Fruit fly (Drosophila melanogaster) whole organism, embryonic: ENCODE results near the gene CG46462.

Experiments used
- Atf-2 ChIP-seq: fragments of 200-800 bp; sonication (Bioruptor generic); optimal IDR thresholded peaks from 2 replicates; lab custom pipeline; 2016; ENCODE audit warnings: missing biosample characterization, missing genetic modification characterization
- CG10431 ChIP-seq: fragments of 200-800 bp; sonication (Bioruptor generic); optimal IDR thresholded peaks from 3 replicates; lab custom pipeline; 2018; ENCODE audit warnings: missing biosample characterization, mild to moderate bottlenecking, missing genetic modification characterization
- CG12155 ChIP-seq: fragments of 200-800 bp; sonication (Bioruptor generic); optimal IDR thresholded peaks from 3 replicates; lab custom pipeline; 2016; ENCODE audit warnings: missing biosample characterization, missing genetic modification characterization
- CG13296 ChIP-seq: fragments of 200-800 bp; sonication (Bioruptor generic); optimal IDR thresholded peaks from 3 replicates; lab custom pipeline; 2018; ENCODE audit warnings: missing biosample characterization, mild to moderate bottlenecking, missing genetic modification characterization
- CG14014 ChIP-seq: fragments of 200-800 bp; sonication (Bioruptor generic); IDR thresholded peaks from 2 replicates; pipeline ENCODE4 v1.3.6; 2022; ENCODE audit warnings: missing biosample characterization, missing genetic modification characterization
- CG15269 ChIP-seq: fragments of 200-800 bp; sonication (Bioruptor generic); optimal IDR thresholded peaks from 2 replicates; lab custom pipeline; 2018; ENCODE audit warnings: missing biosample characterization, mild to moderate bottlenecking, missing genetic modification characterization, moderate library complexity
- CG16863 ChIP-seq: fragments of 200-800 bp; sonication (Bioruptor generic); optimal IDR thresholded peaks from 3 replicates; lab custom pipeline; 2016; ENCODE audit warnings: missing biosample characterization, missing genetic modification characterization
- CG17612 ChIP-seq: fragments of 200-800 bp; sonication (Bioruptor generic); IDR thresholded peaks from 2 replicates; pipeline ENCODE4 v1.3.6; 2022; ENCODE audit warnings: missing biosample characterization, missing genetic modification characterization
- CG33557 ChIP-seq: fragments of 200-800 bp; sonication (Bioruptor generic); optimal IDR thresholded peaks from 2 replicates; lab custom pipeline; 2019; ENCODE audit warnings: missing biosample characterization, mild to moderate bottlenecking, missing genetic modification characterization, moderate library complexity
- CG3847 ChIP-seq: fragments of 200-800 bp; sonication (Bioruptor generic); IDR thresholded peaks from 2 replicates; pipeline ENCODE4 v1.3.6; 2022; ENCODE audit warnings: missing biosample characterization, missing genetic modification characterization
- CG6689 ChIP-seq: fragments of 200-800 bp; sonication (Bioruptor generic); IDR thresholded peaks from 2 replicates; pipeline ENCODE4 v1.3.6; 2022; ENCODE audit warnings: missing biosample characterization, missing genetic modification characterization
- CG7839 ChIP-seq: fragments of 200-800 bp; sonication (Bioruptor generic); optimal IDR thresholded peaks from 3 replicates; lab custom pipeline; 2018; ENCODE audit warnings: missing biosample characterization, mild to moderate bottlenecking, missing genetic modification characterization, moderate library complexity
- CG9215 ChIP-seq: fragments of 200-800 bp; sonication (Bioruptor generic); IDR thresholded peaks from 2 replicates; pipeline ENCODE4 v1.3.6; 2022; ENCODE audit warnings: missing biosample characterization, missing genetic modification characterization
- CG9797 ChIP-seq: fragments of 200-800 bp; sonication (Bioruptor generic); optimal IDR thresholded peaks from 3 replicates; lab custom pipeline; 2018; ENCODE audit warnings: missing biosample characterization, mild to moderate bottlenecking, missing genetic modification characterization
- CG9817 ChIP-seq: fragments of 200-800 bp; sonication (Bioruptor generic); optimal IDR thresholded peaks from 2 replicates; lab custom pipeline; 2018; ENCODE audit warnings: missing biosample characterization, mild to moderate bottlenecking, missing genetic modification characterization, moderate library complexity
- Dek ChIP-seq: fragments of 200-800 bp; sonication (Bioruptor generic); optimal IDR thresholded peaks from 3 replicates; lab custom pipeline; 2019; ENCODE audit warnings: missing biosample characterization, mild to moderate bottlenecking, missing genetic modification characterization, moderate library complexity
- Dfd ChIP-seq, 2 experiments: fragments of >200 bp; optimal IDR thresholded peaks; 2 replicates each; lab custom pipeline; 2017; ENCODE audit warnings: missing biosample characterization in 2 of 2, missing genetic modification characterization in 2 of 2
- Dll ChIP-seq: fragments of 200-800 bp; sonication (Bioruptor generic); IDR thresholded peaks from 4 replicates; pipeline ENCODE4 v1.3.6; 2022; ENCODE audit warnings: missing biosample characterization, missing genetic modification characterization; ENCODE audit not compliant: partially characterized antibody
- ERR ChIP-seq: fragments of 200-800 bp; sonication (Bioruptor generic); optimal IDR thresholded peaks from 2 replicates; lab custom pipeline; 2016; ENCODE audit warnings: missing biosample characterization, missing genetic modification characterization
- Eip74EF ChIP-seq, 2 experiments: fragments of 200-800 bp in 1 of 2; fragments of >200 bp in 1 of 2; sonication (Bioruptor generic) in 1 of 2; optimal IDR thresholded peaks; 2 replicates each; lab custom pipeline; 2017 to 2019; ENCODE audit warnings: missing biosample characterization in 2 of 2, missing genetic modification characterization in 2 of 2, mild to moderate bottlenecking in 1 of 2, moderate library complexity in 1 of 2
- GATAe ChIP-seq: fragments of 200-800 bp; sonication (Bioruptor generic); conservative IDR thresholded peaks from 2 replicates; pipeline ENCODE4 v1.3.6; 2022; ENCODE audit warnings: missing biosample characterization, missing genetic modification characterization
- H2.0 ChIP-seq: fragments of 200-800 bp; sonication (Bioruptor generic); IDR thresholded peaks from 2 replicates; pipeline ENCODE4 v1.3.6; 2022; ENCODE audit warnings: missing biosample characterization, missing genetic modification characterization
- Hmx ChIP-seq: fragments of 200-800 bp; sonication (Bioruptor generic); optimal IDR thresholded peaks from 2 replicates; lab custom pipeline; 2016; ENCODE audit warnings: missing biosample characterization, missing genetic modification characterization
- Lim3 ChIP-seq: fragments of 200-800 bp; sonication (Bioruptor generic); IDR thresholded peaks from 2 replicates; pipeline ENCODE4 v1.3.6; 2022; ENCODE audit warnings: missing biosample characterization, missing genetic modification characterization
- Meics ChIP-seq: fragments of 200-800 bp; sonication (Bioruptor generic); optimal IDR thresholded peaks from 2 replicates; lab custom pipeline; 2017; ENCODE audit warnings: missing biosample characterization, mild to moderate bottlenecking, missing genetic modification characterization
- Nf-YA ChIP-seq: fragments of 200-800 bp; sonication (Bioruptor generic); IDR thresholded peaks from 2 replicates; pipeline ENCODE4 v1.3.6; 2022; ENCODE audit warnings: missing biosample characterization, missing genetic modification characterization
- Oaz ChIP-seq: fragments of 200-800 bp; sonication (Bioruptor generic); IDR thresholded peaks from 2 replicates; pipeline ENCODE4 v1.3.6; 2022; ENCODE audit warnings: missing biosample characterization, missing genetic modification characterization
- Stat92E ChIP-seq, 3 experiments: fragments of >200 bp in 2 of 3; fragments of 200-800 bp in 1 of 3; sonication (Bioruptor generic) in 1 of 3; optimal IDR thresholded peaks; 2 replicates each; lab custom pipeline; 2017 to 2019; ENCODE audit warnings: missing biosample characterization in 3 of 3, missing genetic modification characterization in 3 of 3, mild to moderate bottlenecking in 1 of 3, moderate library complexity in 1 of 3
- Trl ChIP-seq, 3 experiments: fragments of >200 bp in 2 of 3; fragments of 200-800 bp in 1 of 3; sonication (Bioruptor generic) in 1 of 3; optimal IDR thresholded peaks; 2 replicates in 1 of 3; 3 replicates in 2 of 3; lab custom pipeline; 2016 to 2017; ENCODE audit warnings: missing biosample characterization in 1 of 3, missing genetic modification characterization in 1 of 3
- ase ChIP-seq: fragments of 200-800 bp; sonication (Bioruptor generic); IDR thresholded peaks from 3 replicates; pipeline ENCODE4 v1.3.6; 2022; ENCODE audit warnings: missing biosample characterization, missing genetic modification characterization
- cas ChIP-seq: fragments of 200-800 bp; sonication (Bioruptor generic); IDR thresholded peaks from 2 replicates; pipeline ENCODE4 v1.3.6; 2022; ENCODE audit warnings: missing biosample characterization, missing genetic modification characterization
- crp ChIP-seq, 2 experiments: fragments of 200-800 bp; sonication (Bioruptor generic); optimal IDR thresholded peaks; 2 replicates in 1 of 2; 3 replicates in 1 of 2; lab custom pipeline; 2017; ENCODE audit warnings: missing biosample characterization in 2 of 2, missing genetic modification characterization in 2 of 2, mild to moderate bottlenecking in 1 of 2, moderate library complexity in 1 of 2
- dysf ChIP-seq: fragments of 200-800 bp; sonication (Bioruptor generic); IDR thresholded peaks from 3 replicates; pipeline ENCODE4 v1.3.6; 2022; ENCODE audit warnings: missing biosample characterization, missing genetic modification characterization
- esg ChIP-seq: fragments of 200-800 bp; sonication (Bioruptor generic); conservative IDR thresholded peaks from 2 replicates; pipeline ENCODE4 v1.3.6; 2022; ENCODE audit warnings: missing biosample characterization, missing genetic modification characterization
- gcm2 ChIP-seq: fragments of 200-800 bp; sonication (Bioruptor generic); optimal IDR thresholded peaks from 2 replicates; lab custom pipeline; 2016; ENCODE audit warnings: missing biosample characterization, missing genetic modification characterization
- jigr1 ChIP-seq: fragments of 200-800 bp; sonication (Bioruptor generic); IDR thresholded peaks from 3 replicates; pipeline ENCODE4 v1.3.6; 2022; ENCODE audit warnings: missing biosample characterization, missing genetic modification characterization
- kah ChIP-seq: fragments of 200-800 bp; sonication (Bioruptor generic); optimal IDR thresholded peaks from 2 replicates; lab custom pipeline; 2018; ENCODE audit warnings: missing biosample characterization, mild to moderate bottlenecking, missing genetic modification characterization
- lab ChIP-seq: fragments of 200-800 bp; sonication (Bioruptor generic); optimal IDR thresholded peaks from 3 replicates; lab custom pipeline; 2017; ENCODE audit warnings: missing biosample characterization, missing genetic modification characterization, mild to moderate bottlenecking, moderate library complexity, missing genetic modification reagents
- mirr ChIP-seq: fragments of 200-800 bp; sonication (Bioruptor generic); optimal IDR thresholded peaks from 3 replicates; lab custom pipeline; 2018; ENCODE audit warnings: missing biosample characterization, mild to moderate bottlenecking, missing genetic modification characterization
- nerfin-1 ChIP-seq: fragments of 200-800 bp; sonication (Bioruptor generic); optimal IDR thresholded peaks from 3 replicates; lab custom pipeline; 2019; ENCODE audit warnings: missing biosample characterization, mild to moderate bottlenecking, missing genetic modification characterization, moderate library complexity
- nmo ChIP-seq: fragments of 200-800 bp; sonication (Bioruptor generic); optimal IDR thresholded peaks from 2 replicates; lab custom pipeline; 2018; ENCODE audit warnings: missing biosample characterization, mild to moderate bottlenecking, missing genetic modification characterization, moderate library complexity
- pzg ChIP-seq: fragments of 200-800 bp; sonication (Bioruptor generic); optimal IDR thresholded peaks from 3 replicates; lab custom pipeline; 2018; ENCODE audit warnings: missing biosample characterization, mild to moderate bottlenecking, missing genetic modification characterization, moderate library complexity
- sd ChIP-seq: fragments of 200-800 bp; sonication (Bioruptor generic); optimal IDR thresholded peaks from 3 replicates; lab custom pipeline; 2018; ENCODE audit warnings: missing biosample characterization, mild to moderate bottlenecking, missing genetic modification characterization, moderate library complexity
- seq ChIP-seq: fragments of 200-800 bp; sonication (Bioruptor generic); IDR thresholded peaks from 2 replicates; pipeline ENCODE4 v1.3.6; 2022; ENCODE audit warnings: missing biosample characterization, missing genetic modification characterization
- sim ChIP-seq: fragments of 200-800 bp; sonication (Bioruptor generic); IDR thresholded peaks from 2 replicates; pipeline ENCODE4 v1.3.6; 2022; ENCODE audit warnings: missing biosample characterization, missing genetic modification characterization
- tna ChIP-seq: fragments of 200-800 bp; sonication (Bioruptor generic); IDR thresholded peaks from 2 replicates; pipeline ENCODE4 v1.3.6; 2022; ENCODE audit warnings: missing biosample characterization, missing genetic modification characterization; ENCODE audit not compliant: partially characterized antibody
- vfl ChIP-seq: fragments of 200-800 bp; sonication (Bioruptor generic); optimal IDR thresholded peaks from 2 replicates; lab custom pipeline; 2016; ENCODE audit warnings: missing biosample characterization, missing genetic modification characterization
- wdn ChIP-seq: fragments of 200-800 bp; sonication (Bioruptor generic); IDR thresholded peaks from 2 replicates; pipeline ENCODE4 v1.3.6; 2022; ENCODE audit warnings: missing biosample characterization, missing genetic modification characterization
- z ChIP-seq: fragments of 200-800 bp; sonication (Bioruptor generic); IDR thresholded peaks from 3 replicates; pipeline ENCODE4 v1.3.6; 2022; ENCODE audit warnings: missing biosample characterization, missing genetic modification characterization

Gene CG46462

dm6 chr3L:19908201-19909127 is 23.0 kb upstream of the CG46462 start (continued):
- TF ChIP-seq Eip74EF (GFP tag; optimal IDR thresholded peaks at IDR 0.05; lab: Kevin White, UChicago): no peak
- TF ChIP-seq Oaz (GFP tag; lab: Robert Waterston, UW): no peak
- no peak for TF ChIP-seq Dfd (GFP tag; optimal IDR thresholded peaks at IDR 0.05; lab: Kevin White, UChicago)
- no peak for TF ChIP-seq mirr (GFP tag; lab: Kevin White, UChicago)
- no peak for TF ChIP-seq nmo (GFP tag; lab: Kevin White, UChicago)
- no peak for TF ChIP-seq CG9215
- TF ChIP-seq crp (GFP tag; optimal IDR thresholded peaks at IDR 0.05; lab: Kevin White, UChicago): no peak
- TF ChIP-seq CG13296: no peak
- TF ChIP-seq cas (GFP tag; lab: Robert Waterston, UW): no peak
- TF ChIP-seq pzg (GFP tag; lab: Kevin White, UChicago): no peak
- TF ChIP-seq jigr1 (GFP tag; lab: Robert Waterston, UW): no peak
- peak; percentile 78 to 79 for TF ChIP-seq Trl (optimal IDR thresholded peaks at IDR 0.05; lab: Kevin White, UChicago)
- peak; percentile 15 for TF ChIP-seq Trl (GFP tag; optimal IDR thresholded peaks at IDR 0.05; lab: Kevin White, UChicago)
- no peak for TF ChIP-seq ERR
- TF ChIP-seq gcm2 (GFP tag; lab: Kevin White, UChicago): no peak
- TF ChIP-seq CG6689 (GFP tag; lab: Robert Waterston, UW): no peak
- TF ChIP-seq dysf (GFP tag; lab: Robert Waterston, UW): no peak
- TF ChIP-seq CG3847: no peak
- TF ChIP-seq seq (GFP tag; lab: Robert Waterston, UW): no peak
- no peak for TF ChIP-seq lab (GFP tag; lab: Kevin White, UChicago)
- TF ChIP-seq Nf-YA (GFP tag; lab: Robert Waterston, UW): no peak
- TF ChIP-seq esg (GFP tag; lab: Robert Waterston, UW): no peak
- peak; percentile 72 for TF ChIP-seq nerfin-1
- TF ChIP-seq Hmx (GFP tag; lab: Kevin White, UChicago): no peak
- TF ChIP-seq CG33557 (GFP tag; lab: Kevin White, UChicago): no peak
- TF ChIP-seq tna (GFP tag; lab: Robert Waterston, UW): no peak
- no peak for TF ChIP-seq Stat92E (GFP tag; optimal IDR thresholded peaks at IDR 0.05; lab: Kevin White, UChicago)
- TF ChIP-seq Atf-2 (GFP tag; lab: Kevin White, UChicago): no peak
- TF ChIP-seq CG7839 (tag; lab: Kevin White, UChicago): no peak
- TF ChIP-seq ase (GFP tag; lab: Robert Waterston, UW): no peak
- TF ChIP-seq H2.0 (GFP tag; lab: Robert Waterston, UW): no peak
- TF ChIP-seq Lim3 (GFP tag; lab: Robert Waterston, UW): no peak
- no peak for TF ChIP-seq CG15269 (tag; lab: Kevin White, UChicago)
- TF ChIP-seq CG10431: no peak
- TF ChIP-seq sd (tag; lab: Kevin White, UChicago): peak; percentile 91
- TF ChIP-seq kah (GFP tag; lab: Kevin White, UChicago): no peak
- no peak for TF ChIP-seq CG14014 (GFP tag; lab: Robert Waterston, UW)
- TF ChIP-seq wdn: no peak
- no peak for TF ChIP-seq CG16863 (GFP tag; lab: Kevin White, UChicago)
- no peak for TF ChIP-seq GATAe (GFP tag; lab: Robert Waterston, UW)
- no peak for TF ChIP-seq CG17612 (GFP tag; lab: Robert Waterston, UW)
- TF ChIP-seq CG9797: no peak
- no peak for TF ChIP-seq Dll (GFP tag; lab: Robert Waterston, UW)
- no peak for TF ChIP-seq vfl (GFP tag; lab: Kevin White, UChicago)
- TF ChIP-seq Meics: no peak
- no peak for TF ChIP-seq CG9817 (tag; lab: Kevin White, UChicago)
- no peak for TF ChIP-seq CG12155 (GFP tag; lab: Kevin White, UChicago)
- TF ChIP-seq z: no peak
- no peak for TF ChIP-seq Dek (tag; lab: Kevin White, UChicago)
- no peak for TF ChIP-seq sim (GFP tag; lab: Robert Waterston, UW)
